Worm (Caenorhabditis elegans): Measurements from ENCODE around the gene F44D12.8.

F44D12.8 gene

DNA sequence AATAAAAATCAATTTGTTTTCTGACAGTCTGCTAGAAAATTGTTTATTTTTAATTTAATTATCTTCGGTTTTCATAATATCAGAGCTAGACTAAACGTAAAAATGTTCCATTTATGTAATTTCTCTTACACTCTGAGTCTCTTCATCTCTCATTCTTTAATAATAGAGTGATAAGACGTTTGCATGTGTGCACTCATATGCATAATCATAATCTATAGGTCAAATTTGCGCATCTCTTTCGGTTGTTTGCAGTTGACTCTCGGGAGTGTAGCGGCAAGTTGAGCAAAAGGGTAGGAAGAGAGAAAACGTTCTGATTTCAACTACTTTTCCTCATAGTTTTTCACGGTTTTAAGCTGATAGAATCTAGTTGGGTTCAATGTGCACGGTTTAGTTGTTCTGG lies 43.4 kb downstream of the F44D12.8 start:
- TF ChIP-seq snpc-4 (tag; optimal IDR thresholded peaks at IDR 0.05), result no peak
- TF ChIP-seq peb-1 (tag; optimal IDR thresholded peaks at IDR 0.05), result no peak
- TF ChIP-seq lin-39 (tag; optimal IDR thresholded peaks at IDR 0.05), result no peak
- no peak for TF ChIP-seq nhr-11 (tag; optimal IDR thresholded peaks at IDR 0.05)
- TF ChIP-seq fos-1 (tag; optimal IDR thresholded peaks at IDR 0.05), result peak; percentile 61
- no peak for TF ChIP-seq egl-27 (tag; optimal IDR thresholded peaks at IDR 0.05)

DNA sequence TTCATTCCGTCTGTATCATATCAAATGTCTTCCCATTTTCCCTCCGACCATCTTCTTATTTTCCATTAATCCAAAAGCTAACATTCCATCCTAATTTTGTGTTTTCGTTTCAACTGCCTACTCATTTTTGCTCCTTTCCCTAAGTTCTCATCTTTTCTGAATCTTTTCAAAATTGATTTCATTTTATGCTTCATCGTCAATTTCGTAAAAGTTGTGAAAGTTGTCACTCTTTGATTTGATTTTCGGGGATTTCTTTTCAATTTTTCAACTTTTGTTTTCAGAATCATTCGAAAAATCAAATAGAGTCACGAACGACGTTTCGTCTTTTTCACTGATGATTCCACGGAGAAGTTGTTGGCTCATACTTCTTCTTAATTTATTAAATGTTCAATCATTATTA lies 44.5 kb downstream of the F44D12.8 start, which contains the start of gene cwn-2:
Gene cwn-2, plus strand, starts transcription at position 276 of the 400 bp plus-strand sequence.
- TF ChIP-seq zag-1 (tag; optimal IDR thresholded peaks at IDR 0.05), result no peak
- TF ChIP-seq C34F6.9 (tag; optimal IDR thresholded peaks at IDR 0.05), result no peak
- TF ChIP-seq lin-13 (GFP tag; optimal IDR thresholded peaks at IDR 0.05), result no peak
- TF ChIP-seq nhr-77 (tag; optimal IDR thresholded peaks at IDR 0.05), result no peak
- no peak for TF ChIP-seq ZK546.5 (tag; optimal IDR thresholded peaks at IDR 0.05)
- no peak for TF ChIP-seq peb-1 (tag; optimal IDR thresholded peaks at IDR 0.05)
- no peak for TF ChIP-seq nhr-25 (tag; optimal IDR thresholded peaks at IDR 0.05)
- no peak for TF ChIP-seq snpc-4 (tag; optimal IDR thresholded peaks at IDR 0.05)

- no peak for TF ChIP-seq Y55F3AM.14 (GFP tag; optimal IDR thresholded peaks at IDR 0.05)
- TF ChIP-seq dmd-4 (tag; optimal IDR thresholded peaks at IDR 0.05), result no peak
- TF ChIP-seq mab-5 (tag; optimal IDR thresholded peaks at IDR 0.05), result no peak
- no peak for TF ChIP-seq gmeb-1 (tag; optimal IDR thresholded peaks at IDR 0.05)
- no peak for TF ChIP-seq blmp-1 (tag; optimal IDR thresholded peaks at IDR 0.05; ENCODE audit: insufficient read depth)
- no peak for TF ChIP-seq ceh-16 (tag; optimal IDR thresholded peaks at IDR 0.05)
- TF ChIP-seq zag-1 (tag; optimal IDR thresholded peaks at IDR 0.05), result no peak
- TF ChIP-seq nhr-12 (tag; optimal IDR thresholded peaks at IDR 0.05), result no peak
- no peak for TF ChIP-seq nhr-23 (tag; optimal IDR thresholded peaks at IDR 0.05)
- TF ChIP-seq nhr-237 (tag; optimal IDR thresholded peaks at IDR 0.05), result no peak
- no peak for TF ChIP-seq aly-2 (tag; optimal IDR thresholded peaks at IDR 0.05)
- TF ChIP-seq sma-3 (GFP tag; optimal IDR thresholded peaks at IDR 0.05), result no peak
- no peak for TF ChIP-seq mdl-1 (tag; optimal IDR thresholded peaks at IDR 0.05)
- TF ChIP-seq sma-9 (GFP tag; optimal IDR thresholded peaks at IDR 0.05), result no peak
- no peak for TF ChIP-seq sma-9 (tag; optimal IDR thresholded peaks at IDR 0.05)
- no peak for TF ChIP-seq crh-2 (tag; optimal IDR thresholded peaks at IDR 0.05)
- no peak for TF ChIP-seq lin-11 (tag; optimal IDR thresholded peaks at IDR 0.05)
- TF ChIP-seq nhr-6 (tag; optimal IDR thresholded peaks at IDR 0.05), result no peak
- no peak for TF ChIP-seq egl-27 (tag; optimal IDR thresholded peaks at IDR 0.05)
Measured at ce11 chrIV:10068266-10068665, 45.2 kb downstream of the F44D12.8 start.

ce11 chrIV:10072527-10072926 lies 49.4 kb downstream of the F44D12.8 start, which contains the start of gene W01B6.3:
Gene W01B6.3, minus strand, starts transcription at chrIV:10072627.
- TF ChIP-seq nhr-11 (tag; optimal IDR thresholded peaks at IDR 0.05) (no peak), lin-11 (tag; optimal IDR thresholded peaks at IDR 0.05) (no peak), sma-9 (GFP tag; optimal IDR thresholded peaks at IDR 0.05) (no peak), sma-9 (tag; optimal IDR thresholded peaks at IDR 0.05) (no peak), ztf-4 (tag; optimal IDR thresholded peaks at IDR 0.05) (no peak), nhr-129 (tag; optimal IDR thresholded peaks at IDR 0.05) (no peak), gmeb-1 (tag; optimal IDR thresholded peaks at IDR 0.05) (no peak), nhr-12 (tag; optimal IDR thresholded peaks at IDR 0.05) (no peak)
